Worm (Caenorhabditis elegans) whole organism, L1 larva: ENCODE measurements around the gene srd-32.
A peak's percentile ranks its signal among the peaks of the same experiment; 100 is the strongest.

Source experiments
- C04F5.9 ChIP-seq: sonication (generic microtip); optimal IDR thresholded peaks from 2 replicates; lab custom pipeline; 2016; ENCODE audit warnings: missing genetic modification characterization, missing compliant biosample characterization
- C16A3.4 ChIP-seq: fragments of 150-350 bp; optimal IDR thresholded peaks from 2 replicates; lab custom pipeline; 2014; ENCODE audit warnings: missing biosample characterization, missing genetic modification characterization
- C34B4.2 ChIP-seq: sonication (generic microtip); optimal IDR thresholded peaks from 2 replicates; lab custom pipeline; 2017; ENCODE audit warnings: mild to moderate bottlenecking, missing genetic modification characterization, missing compliant biosample characterization
- F16B12.6 ChIP-seq: fragments of 150-350 bp; optimal IDR thresholded peaks from 2 replicates; lab custom pipeline; 2014; ENCODE audit warnings: missing biosample characterization, missing genetic modification characterization
- Y116A8C.19 ChIP-seq: sonication (generic microtip); optimal IDR thresholded peaks from 2 replicates; lab custom pipeline; 2016; ENCODE audit warnings: missing compliant biosample characterization, missing genetic modification characterization, borderline replicate concordance
- alr-1 ChIP-seq: fragments of 200-800 bp; sonication (Bioruptor generic); optimal IDR thresholded peaks from 2 replicates; lab custom pipeline; 2018; ENCODE audit warnings: borderline replicate concordance, mild to moderate bottlenecking, missing genetic modification characterization, missing compliant biosample characterization
- ceh-63 ChIP-seq: fragments of 200-800 bp; sonication (Bioruptor generic); optimal IDR thresholded peaks from 2 replicates; lab custom pipeline; 2018; ENCODE audit warnings: mild to moderate bottlenecking, missing genetic modification characterization, missing compliant biosample characterization
- ceh-82 ChIP-seq, 3 experiments: fragments of 150-350 bp in 1 of 3; sonication (generic microtip) in 2 of 3; optimal IDR thresholded peaks; 2 replicates each; lab custom pipeline; 2014 to 2017; ENCODE audit warnings: missing biosample characterization in 3 of 3, missing genetic modification characterization in 3 of 3
- ceh-90 ChIP-seq: sonication (generic microtip); optimal IDR thresholded peaks from 2 replicates; lab custom pipeline; 2016; ENCODE audit warnings: missing genetic modification characterization, missing compliant biosample characterization
- ces-1 ChIP-seq: fragments of 150-350 bp; optimal IDR thresholded peaks from 2 replicates; lab custom pipeline; 2014; ENCODE audit warnings: missing biosample characterization, missing genetic modification reagents, missing genetic modification characterization
- dsc-1 ChIP-seq: sonication (generic microtip); optimal IDR thresholded peaks from 2 replicates; lab custom pipeline; 2016; ENCODE audit warnings: mild to moderate bottlenecking, missing genetic modification characterization, missing compliant biosample characterization
- efl-3 ChIP-seq: fragments of 200-800 bp; sonication (Bioruptor generic); optimal IDR thresholded peaks from 2 replicates; lab custom pipeline; 2018; ENCODE audit warnings: mild to moderate bottlenecking, missing genetic modification characterization, missing compliant biosample characterization
- fkh-4 ChIP-seq: sonication (generic microtip); optimal IDR thresholded peaks from 2 replicates; lab custom pipeline; 2016; ENCODE audit warnings: missing compliant biosample characterization, missing genetic modification characterization, borderline replicate concordance
- fkh-8 ChIP-seq: sonication (generic microtip); optimal IDR thresholded peaks from 2 replicates; lab custom pipeline; 2016; ENCODE audit warnings: mild to moderate bottlenecking, missing genetic modification characterization, missing compliant biosample characterization
- grh-1 ChIP-seq: fragments of 200-800 bp; sonication (Bioruptor generic); IDR thresholded peaks from 2 replicates; pipeline ENCODE4 v1.3.6; 2022; ENCODE audit warnings: missing genetic modification reagents, missing genetic modification characterization, missing compliant biosample characterization
- hlh-17 ChIP-seq: fragments of 200-800 bp; sonication (Bioruptor generic); optimal IDR thresholded peaks from 2 replicates; lab custom pipeline; 2018; ENCODE audit warnings: missing genetic modification characterization, mild to moderate bottlenecking, missing compliant biosample characterization, moderate library complexity, borderline replicate concordance
- hlh-4 ChIP-seq: sonication (generic microtip); optimal IDR thresholded peaks from 2 replicates; lab custom pipeline; 2016; ENCODE audit warnings: mild to moderate bottlenecking, missing genetic modification characterization, missing compliant biosample characterization
- lin-14 ChIP-seq: fragments of 200-800 bp; sonication (Bioruptor generic); optimal IDR thresholded peaks from 2 replicates; lab custom pipeline; 2018; ENCODE audit warnings: mild to moderate bottlenecking, missing genetic modification characterization, moderate library complexity, missing compliant biosample characterization
- lin-39 ChIP-seq: fragments of 150-350 bp; optimal IDR thresholded peaks from 2 replicates; lab custom pipeline; 2014; ENCODE audit warnings: missing biosample characterization, missing genetic modification reagents, missing genetic modification characterization
- lir-3 ChIP-seq: sonication (generic microtip); optimal IDR thresholded peaks from 2 replicates; lab custom pipeline; 2016; ENCODE audit warnings: mild to moderate bottlenecking, missing genetic modification characterization, moderate library complexity, missing compliant biosample characterization; ENCODE audit not compliant: poor library complexity
- mdl-1 ChIP-seq, 2 experiments: fragments of 150-350 bp; optimal IDR thresholded peaks; 2 replicates each; lab custom pipeline; 2014 to 2017; ENCODE audit warnings: missing biosample characterization in 2 of 2, missing genetic modification characterization in 2 of 2, inconsistent platforms in 1 of 2
- mef-2 ChIP-seq: fragments of 150-350 bp; optimal IDR thresholded peaks from 2 replicates; lab custom pipeline; 2014; ENCODE audit warnings: missing biosample characterization, missing genetic modification characterization
- nhr-11 ChIP-seq: fragments of 150-350 bp; optimal IDR thresholded peaks from 2 replicates; lab custom pipeline; 2014; ENCODE audit warnings: missing biosample characterization, missing genetic modification characterization
- nhr-19 ChIP-seq: fragments of 200-800 bp; sonication (Bioruptor generic); conservative IDR thresholded peaks from 2 replicates; pipeline ENCODE4 v1.3.6; 2022; ENCODE audit warnings: missing genetic modification characterization, missing compliant biosample characterization
- nhr-20 ChIP-seq: sonication (generic microtip); optimal IDR thresholded peaks from 2 replicates; lab custom pipeline; 2016; ENCODE audit warnings: mild to moderate bottlenecking, missing genetic modification characterization, missing compliant biosample characterization
- nhr-237 ChIP-seq: fragments of 150-350 bp; optimal IDR thresholded peaks from 2 replicates; lab custom pipeline; 2014; ENCODE audit warnings: missing biosample characterization, missing genetic modification characterization
- nhr-28 ChIP-seq: fragments of 150-350 bp; optimal IDR thresholded peaks from 2 replicates; lab custom pipeline; 2014; ENCODE audit warnings: missing biosample characterization, missing genetic modification characterization
- nhr-47 ChIP-seq: sonication (generic microtip); optimal IDR thresholded peaks from 2 replicates; lab custom pipeline; 2016; ENCODE audit warnings: mild to moderate bottlenecking, missing genetic modification characterization, moderate library complexity, missing compliant biosample characterization
- nhr-71 ChIP-seq: sonication (generic microtip); optimal IDR thresholded peaks from 2 replicates; lab custom pipeline; 2016; ENCODE audit warnings: mild to moderate bottlenecking, missing genetic modification characterization, moderate library complexity, missing compliant biosample characterization
- nhr-77 ChIP-seq: fragments of 150-350 bp; optimal IDR thresholded peaks from 2 replicates; lab custom pipeline; 2014; ENCODE audit warnings: missing biosample characterization, missing genetic modification characterization
- nhr-84 ChIP-seq: sonication (generic microtip); optimal IDR thresholded peaks from 2 replicates; lab custom pipeline; 2017; ENCODE audit warnings: missing biosample characterization, missing genetic modification characterization
- nhr-85 ChIP-seq: sonication (generic microtip); peaks from one replicate; lab custom pipeline; 2016; ENCODE audit warnings: missing genetic modification characterization, inconsistent platforms, missing compliant biosample characterization
- pag-3 ChIP-seq: sonication (generic microtip); optimal IDR thresholded peaks from 2 replicates; lab custom pipeline; 2017; ENCODE audit warnings: missing genetic modification characterization, mild to moderate bottlenecking, missing compliant biosample characterization, antibody characterized with exemption, borderline replicate concordance; ENCODE audit not compliant: insufficient read depth
- pax-3 ChIP-seq: fragments of 200-800 bp; sonication (Bioruptor generic); optimal IDR thresholded peaks from 2 replicates; lab custom pipeline; 2018; ENCODE audit warnings: mild to moderate bottlenecking, missing genetic modification characterization, moderate library complexity, missing compliant biosample characterization
- sox-4 ChIP-seq: sonication (generic microtip); optimal IDR thresholded peaks from 2 replicates; lab custom pipeline; 2016; ENCODE audit warnings: missing genetic modification characterization, missing compliant biosample characterization
- swsn-7 ChIP-seq: sonication (generic microtip); optimal IDR thresholded peaks from 2 replicates; lab custom pipeline; 2016; ENCODE audit warnings: missing genetic modification characterization, missing compliant biosample characterization
- unc-86 ChIP-seq: sonication (generic microtip); optimal IDR thresholded peaks from 2 replicates; lab custom pipeline; 2016; ENCODE audit warnings: missing genetic modification characterization, missing compliant biosample characterization
- xbp-1 ChIP-seq: sonication (generic microtip); optimal IDR thresholded peaks from 2 replicates; lab custom pipeline; 2016; ENCODE audit warnings: missing genetic modification characterization, missing compliant biosample characterization
- zag-1 ChIP-seq: fragments of 150-350 bp; optimal IDR thresholded peaks from 2 replicates; lab custom pipeline; 2014; ENCODE audit warnings: missing biosample characterization, missing genetic modification characterization
- zip-4 ChIP-seq: fragments of 200-800 bp; sonication (Bioruptor generic); optimal IDR thresholded peaks from 2 replicates; lab custom pipeline; 2018; ENCODE audit warnings: mild to moderate bottlenecking, missing genetic modification characterization, moderate library complexity, missing compliant biosample characterization
- ztf-11 ChIP-seq, 2 experiments: sonication (generic microtip); optimal IDR thresholded peaks; 2 replicates each; lab custom pipeline; 2016 to 2017; ENCODE audit warnings: missing genetic modification characterization in 2 of 2, missing biosample characterization in 1 of 2, missing compliant biosample characterization in 1 of 2

The srd-32 gene

DNA sequence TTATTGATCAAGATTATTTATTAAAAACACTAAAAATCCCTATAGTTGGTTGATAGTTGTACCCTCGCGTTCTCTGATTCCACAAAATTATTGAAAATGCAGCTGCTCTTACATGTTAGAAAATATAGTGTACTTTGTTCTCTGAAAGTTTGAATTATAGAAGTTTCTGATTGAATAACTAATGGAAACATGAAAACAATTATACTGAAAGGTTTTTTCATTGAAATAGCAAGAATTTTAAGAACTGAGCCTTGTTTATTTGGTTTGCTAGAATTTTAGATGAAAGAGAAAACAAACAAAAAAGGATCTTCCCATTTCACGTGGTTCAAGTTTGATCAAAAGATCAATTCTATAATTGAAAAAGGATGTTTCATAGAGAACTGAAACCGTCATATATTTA is 2.1 kb downstream of the srd-32 start:
- peak; percentile 59 for TF ChIP-seq hlh-4 (tag; lab: Kevin White, UChicago)
- peak; percentile 46 for TF ChIP-seq nhr-71
- TF ChIP-seq lin-14 (GFP tag; lab: Kevin White, UChicago) = peak; percentile 21
- peak; percentile 18 for TF ChIP-seq unc-86 (tag; lab: Kevin White, UChicago)
- no peak for TF ChIP-seq zip-4
- TF ChIP-seq xbp-1 (tag; lab: Kevin White, UChicago) = no peak
- no peak for TF ChIP-seq nhr-11 (tag; lab: Kevin White, UChicago)
- TF ChIP-seq dsc-1 (tag; lab: Kevin White, UChicago) = peak; percentile 32
- no peak for TF ChIP-seq C16A3.4 (tag; lab: Kevin White, UChicago)
- peak; percentile 52 for TF ChIP-seq fkh-8 (tag; lab: Kevin White, UChicago)

DNA sequence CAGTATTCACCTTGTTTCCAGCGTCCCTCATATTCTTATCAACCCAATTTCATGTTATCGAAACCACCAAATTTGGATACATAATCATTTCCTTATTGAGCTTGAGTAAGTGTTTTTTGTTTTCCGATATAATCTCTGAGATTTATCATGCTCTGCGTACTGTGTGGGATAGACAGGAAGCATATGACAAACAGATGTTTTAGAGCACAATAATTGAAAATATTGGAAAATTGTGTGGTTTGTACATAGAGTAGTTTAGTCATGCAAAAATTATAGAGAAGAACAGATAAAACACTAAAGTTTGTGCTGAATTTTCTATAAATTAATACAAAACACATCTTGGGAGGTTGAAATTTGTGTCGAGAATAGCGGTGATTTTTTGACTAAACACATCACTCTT is 3.2 kb downstream of the srd-32 start:
- TF ChIP-seq dsc-1 (tag; lab: Kevin White, UChicago) (peak; percentile 94), fkh-4 (tag; lab: Kevin White, UChicago) (peak; percentile 77), nhr-19 (GFP tag; lab: Robert Waterston, UW) (no peak)

ce11 chrV:4870627-4871026 is 5.2 kb downstream of the srd-32 start:
- TF ChIP-seq nhr-237 = no peak
- peak; percentile 44 for TF ChIP-seq lin-14 (GFP tag; lab: Kevin White, UChicago)
- TF ChIP-seq nhr-11 (tag; lab: Kevin White, UChicago) = peak; percentile 68
- TF ChIP-seq nhr-85 (tag; lab: Kevin White, UChicago) = no peak
- TF ChIP-seq nhr-20 = peak; percentile 11
- peak; percentile 73 for TF ChIP-seq hlh-4 (tag; lab: Kevin White, UChicago)
- TF ChIP-seq nhr-77 (tag; lab: Kevin White, UChicago) = no peak
- peak; percentile 49 for TF ChIP-seq nhr-47 (tag; lab: Kevin White, UChicago)
- TF ChIP-seq nhr-71 = peak; percentile 52
- TF ChIP-seq swsn-7 (tag; lab: Kevin White, UChicago) = no peak
- TF ChIP-seq nhr-84 (tag; lab: Kevin White, UChicago) = no peak
- no peak for TF ChIP-seq F16B12.6 (tag; lab: Kevin White, UChicago)
- TF ChIP-seq fkh-8 (tag; lab: Kevin White, UChicago) = peak; percentile 58
- no peak for TF ChIP-seq alr-1 (tag; lab: Kevin White, UChicago)
- TF ChIP-seq mdl-1 (tag; optimal IDR thresholded peaks at IDR 0.05; lab: Kevin White, UChicago) = no peak

- TF ChIP-seq Y116A8C.19 (tag; lab: Kevin White, UChicago) (no peak), lin-39 (tag; lab: Kevin White, UChicago) (no peak), nhr-28 (tag; lab: Kevin White, UChicago) (no peak), C34B4.2 (no peak), ceh-63 (GFP tag; lab: Kevin White, UChicago) (no peak), grh-1 (GFP tag; lab: Robert Waterston, UW) (no peak), ceh-90 (tag; lab: Kevin White, UChicago) (no peak)
These were observed 6.5 kb downstream of the srd-32 start, which contains the start of gene srd-33 for ce11 chrV:4871992-4872391. Gene srd-33 (plus strand): TSS chrV:4872292.

DNA sequence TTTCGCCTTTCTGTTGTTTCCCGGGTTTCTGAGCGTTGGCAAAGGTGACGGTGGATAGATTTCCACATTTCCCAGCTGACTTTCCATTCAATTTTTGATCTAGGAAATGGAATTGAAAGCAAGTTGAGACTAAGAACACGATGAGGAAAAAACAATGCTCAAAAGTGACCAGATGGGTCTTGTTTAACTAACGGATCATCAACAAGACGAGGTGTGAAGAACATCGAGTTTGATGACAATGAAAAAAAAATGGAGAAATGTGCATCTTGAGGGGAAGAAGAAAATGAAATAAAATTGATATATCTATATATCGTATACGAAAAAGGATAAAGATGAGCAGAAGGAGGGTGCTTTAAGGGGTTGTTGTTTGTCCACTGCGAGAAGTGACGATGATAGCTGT is 12.1 kb downstream of the srd-32 start, which contains the start of gene T19H12.6:
Gene T19H12.6 (minus strand): TSS at position 101 of the 400 bp plus-strand sequence.
- no peak for TF ChIP-seq ceh-90 (tag; lab: Kevin White, UChicago)
- TF ChIP-seq zag-1 (tag; lab: Kevin White, UChicago) = no peak
- no peak for TF ChIP-seq C16A3.4 (tag; lab: Kevin White, UChicago)
- no peak for TF ChIP-seq sox-4 (tag; lab: Kevin White, UChicago)
- no peak for TF ChIP-seq C04F5.9 (tag; lab: Kevin White, UChicago)
- TF ChIP-seq pax-3 = no peak
- no peak for TF ChIP-seq unc-86 (tag; lab: Kevin White, UChicago)
- no peak for TF ChIP-seq efl-3 (GFP tag; lab: Kevin White, UChicago)
- TF ChIP-seq hlh-17 (GFP tag; lab: Kevin White, UChicago) = no peak
- no peak for TF ChIP-seq Y116A8C.19 (tag; lab: Kevin White, UChicago)
- TF ChIP-seq pag-3 (tag; lab: Kevin White, UChicago) = no peak
- TF ChIP-seq ces-1 (GFP tag; lab: Kevin White, UChicago) = no peak
- TF ChIP-seq zip-4 = no peak
- TF ChIP-seq nhr-237 = no peak
- no peak for TF ChIP-seq lin-39 (tag; lab: Kevin White, UChicago)
- no peak for TF ChIP-seq ceh-82 (tag; optimal IDR thresholded peaks at IDR 0.05; lab: Kevin White, UChicago)
- no peak for TF ChIP-seq nhr-28 (tag; lab: Kevin White, UChicago)
- TF ChIP-seq mef-2 (tag; lab: Kevin White, UChicago) = no peak
- TF ChIP-seq lir-3 = no peak
- TF ChIP-seq ztf-11 (tag; optimal IDR thresholded peaks at IDR 0.05; lab: Kevin White, UChicago) = no peak
